Worm (Caenorhabditis elegans): ENCODE data around the gene C38C3.3.

Gene C38C3.3

DNA sequence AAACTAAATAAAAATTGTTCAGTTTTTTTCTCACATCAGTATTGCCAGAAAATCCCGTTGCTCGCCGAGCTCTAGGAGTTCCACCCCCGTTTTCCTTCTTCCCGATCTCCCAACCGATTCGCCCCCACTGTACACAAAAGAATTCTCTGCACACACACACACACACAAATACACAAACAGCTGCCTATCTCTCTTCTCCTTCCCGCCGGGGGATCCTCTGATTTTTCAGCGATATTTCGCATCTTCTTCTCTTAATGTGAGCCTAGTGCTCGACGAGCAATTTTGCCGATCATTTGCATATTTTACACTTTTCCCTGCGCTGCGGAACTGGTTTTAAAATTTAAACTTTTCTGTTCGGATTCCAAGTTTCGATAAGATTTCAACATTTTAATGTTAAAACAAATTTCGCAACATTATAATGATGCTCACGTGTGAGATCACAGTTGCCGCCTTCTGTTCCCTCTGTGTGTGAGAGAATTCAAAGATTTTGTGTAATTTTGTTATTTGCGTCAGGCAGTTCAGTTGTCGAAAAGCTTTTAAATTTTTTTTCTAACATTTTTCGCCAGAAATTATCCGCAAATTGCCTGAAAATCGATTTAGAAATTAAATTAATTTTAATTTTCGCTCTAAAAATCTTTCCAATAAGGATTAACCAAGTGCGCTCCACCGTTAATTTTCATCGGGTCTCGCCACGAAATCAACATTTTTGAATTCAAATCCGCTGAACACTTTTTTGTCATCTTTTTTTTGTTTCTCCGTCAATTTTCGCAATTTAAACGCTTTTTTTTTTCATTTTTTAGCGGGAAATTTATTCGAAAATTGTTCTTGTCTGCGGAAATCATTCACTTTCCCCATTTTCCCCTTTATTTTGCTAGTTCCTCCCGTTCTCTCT is 24.1 kb upstream of the C38C3.3 start:
- peak; percentile 46 for TF ChIP-seq hmg-4 (GFP tag; optimal IDR thresholded peaks at IDR 0.05)
- TF ChIP-seq scrt-1 (GFP tag; IDR thresholded peaks at IDR 0.05) = no peak
- peak; percentile 6 for TF ChIP-seq ceh-36 (tag; optimal IDR thresholded peaks at IDR 0.05)
- TF ChIP-seq hnd-1 (tag; optimal IDR thresholded peaks at IDR 0.05) = no peak

- TF ChIP-seq flt-1 (GFP tag; IDR thresholded peaks at IDR 0.05) = no peak
- TF ChIP-seq aly-1 (tag; optimal IDR thresholded peaks at IDR 0.05) = no peak
- no peak for TF ChIP-seq ceh-36 (tag; optimal IDR thresholded peaks at IDR 0.05)
- TF ChIP-seq sea-1 (GFP tag; conservative IDR thresholded peaks at IDR 0.05) = no peak
Observed at ce11 chrV:1471977-1472376, 23.5 kb upstream of the C38C3.3 start.

- TF ChIP-seq tbx-11 (GFP tag; IDR thresholded peaks at IDR 0.05) = no peak
- TF ChIP-seq ceh-13 (GFP tag; optimal IDR thresholded peaks at IDR 0.05) = no peak
- TF ChIP-seq hmg-4 (GFP tag; optimal IDR thresholded peaks at IDR 0.05) = peak; percentile 24
- TF ChIP-seq ets-7 (tag; optimal IDR thresholded peaks at IDR 0.05) = no peak
Observed at ce11 chrV:1472569-1472968, 22.9 kb upstream of the C38C3.3 start.

- TF ChIP-seq ceh-36 (tag; optimal IDR thresholded peaks at IDR 0.05) (no peak), flt-1 (GFP tag; IDR thresholded peaks at IDR 0.05) (peak; percentile 46; the same call in 1 of the 2 replicates), B0310.2 (tag; optimal IDR thresholded peaks at IDR 0.05) (no peak), hmg-4 (GFP tag; optimal IDR thresholded peaks at IDR 0.05) (peak; percentile 85), F13C5.2 (tag; optimal IDR thresholded peaks at IDR 0.05) (peak; percentile 29), pes-1 (GFP tag; IDR thresholded peaks at IDR 0.05) (0 out of 2 replicates have a peak, but pooled peaks have one; percentile 19), scrt-1 (GFP tag; IDR thresholded peaks at IDR 0.05) (no peak), ets-7 (tag; optimal IDR thresholded peaks at IDR 0.05) (peak; percentile 12), aly-1 (tag; optimal IDR thresholded peaks at IDR 0.05) (peak; percentile 66)
Observed at ce11 chrV:1474486-1475125, 20.8 kb upstream of the C38C3.3 start, which contains the start of the genes F53E2.2 and unc-60. Gene F53E2.2, plus strand, starts transcription at chrV:1475086. Gene unc-60, plus strand, starts transcription at chrV:1475086.

DNA sequence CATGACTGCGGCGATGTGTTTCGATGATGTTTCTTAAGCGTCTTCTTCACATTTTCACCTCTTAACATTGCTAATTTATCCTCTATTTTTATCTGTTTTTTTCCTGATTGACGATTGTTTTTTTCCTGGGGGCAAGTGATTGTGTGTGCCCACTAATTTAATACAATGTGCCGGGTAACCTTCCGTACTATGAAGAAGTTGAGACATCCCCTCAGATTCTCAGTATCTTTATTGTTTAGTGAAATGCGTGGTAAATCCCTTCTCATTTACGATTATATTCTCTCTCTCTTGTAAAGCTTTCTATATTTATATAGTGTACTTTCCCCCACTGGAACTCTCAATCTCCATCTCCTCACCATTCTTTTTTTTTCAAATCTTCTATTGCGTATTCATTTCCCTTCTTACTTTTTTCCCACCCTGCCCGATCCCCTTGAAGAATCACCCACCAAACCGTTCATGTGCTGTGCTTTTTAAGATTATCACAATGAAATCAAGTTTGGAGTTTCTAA is 19.1 kb upstream of the C38C3.3 start:
- TF ChIP-seq hmg-4 (GFP tag; optimal IDR thresholded peaks at IDR 0.05) (no peak), aly-1 (tag; optimal IDR thresholded peaks at IDR 0.05) (no peak), scrt-1 (GFP tag; IDR thresholded peaks at IDR 0.05) (no peak), flt-1 (GFP tag; IDR thresholded peaks at IDR 0.05) (no peak), pes-1 (GFP tag; IDR thresholded peaks at IDR 0.05) (no peak), tbx-37 (GFP tag; conservative IDR thresholded peaks at IDR 0.05) (no peak), ets-7 (tag; optimal IDR thresholded peaks at IDR 0.05) (no peak), F13C5.2 (tag; optimal IDR thresholded peaks at IDR 0.05) (no peak), B0310.2 (tag; optimal IDR thresholded peaks at IDR 0.05) (no peak), ceh-36 (tag; optimal IDR thresholded peaks at IDR 0.05) (no peak), tbx-11 (GFP tag; IDR thresholded peaks at IDR 0.05) (no peak), ama-1 (optimal IDR thresholded peaks at IDR 0.05) (no peak), ceh-13 (GFP tag; optimal IDR thresholded peaks at IDR 0.05) (no peak), sea-1 (GFP tag; conservative IDR thresholded peaks at IDR 0.05) (no peak), tra-4 (tag; optimal IDR thresholded peaks at IDR 0.05) (no peak)

DNA sequence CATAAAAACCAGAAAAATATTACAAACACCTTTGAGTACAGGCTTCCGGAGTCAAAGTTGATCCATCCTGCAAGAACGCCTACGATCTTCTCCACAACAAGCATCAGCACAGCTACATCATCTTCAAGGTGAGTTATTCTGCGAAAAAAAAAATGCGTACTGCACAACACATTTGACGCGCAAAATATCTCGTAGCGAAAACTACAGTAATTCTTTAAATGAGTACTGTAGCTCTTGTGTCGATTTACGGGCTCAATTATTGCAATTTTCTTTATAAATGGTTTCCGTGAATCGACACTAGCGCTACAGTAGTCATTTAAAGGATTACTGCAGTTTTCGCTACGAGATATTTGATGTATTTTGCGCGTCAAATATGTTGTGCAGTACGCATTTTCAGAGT is 18.6 kb upstream of the C38C3.3 start:
- no peak for TF ChIP-seq ama-1 (optimal IDR thresholded peaks at IDR 0.05)
- TF ChIP-seq ets-7 (tag; optimal IDR thresholded peaks at IDR 0.05) = no peak
- no peak for TF ChIP-seq ceh-13 (GFP tag; optimal IDR thresholded peaks at IDR 0.05)
- TF ChIP-seq hnd-1 (tag; optimal IDR thresholded peaks at IDR 0.05) = no peak
- no peak for TF ChIP-seq tra-4 (tag; optimal IDR thresholded peaks at IDR 0.05)
- TF ChIP-seq tbx-37 (GFP tag; conservative IDR thresholded peaks at IDR 0.05) = no peak
- TF ChIP-seq pes-1 (GFP tag; IDR thresholded peaks at IDR 0.05) = no peak
- TF ChIP-seq B0310.2 (tag; optimal IDR thresholded peaks at IDR 0.05) = no peak
- no peak for TF ChIP-seq tbx-11 (GFP tag; IDR thresholded peaks at IDR 0.05)
- no peak for TF ChIP-seq sea-1 (GFP tag; conservative IDR thresholded peaks at IDR 0.05)
- TF ChIP-seq flt-1 (GFP tag; IDR thresholded peaks at IDR 0.05) = no peak
- no peak for TF ChIP-seq scrt-1 (GFP tag; IDR thresholded peaks at IDR 0.05)
- TF ChIP-seq aly-1 (tag; optimal IDR thresholded peaks at IDR 0.05) = no peak
- no peak for TF ChIP-seq hmg-4 (GFP tag; optimal IDR thresholded peaks at IDR 0.05)
- TF ChIP-seq F13C5.2 (tag; optimal IDR thresholded peaks at IDR 0.05) = no peak
- no peak for TF ChIP-seq ceh-36 (tag; optimal IDR thresholded peaks at IDR 0.05)
- no peak for TF ChIP-seq hmbx-1 (tag; optimal IDR thresholded peaks at IDR 0.05)

ce11 chrV:1480841-1481240 is 14.6 kb upstream of the C38C3.3 start:
- TF ChIP-seq tbx-11 (GFP tag; IDR thresholded peaks at IDR 0.05) (no peak), ets-7 (tag; optimal IDR thresholded peaks at IDR 0.05) (no peak), ceh-13 (GFP tag; optimal IDR thresholded peaks at IDR 0.05) (no peak), pes-1 (GFP tag; IDR thresholded peaks at IDR 0.05) (no peak), hmbx-1 (tag; optimal IDR thresholded peaks at IDR 0.05) (no peak), tbx-37 (GFP tag; conservative IDR thresholded peaks at IDR 0.05) (no peak), ama-1 (optimal IDR thresholded peaks at IDR 0.05) (no peak), flt-1 (GFP tag; IDR thresholded peaks at IDR 0.05) (no peak), tra-4 (tag; optimal IDR thresholded peaks at IDR 0.05) (no peak), hmg-4 (GFP tag; optimal IDR thresholded peaks at IDR 0.05) (no peak), F13C5.2 (tag; optimal IDR thresholded peaks at IDR 0.05) (no peak), aly-1 (tag; optimal IDR thresholded peaks at IDR 0.05) (no peak), ceh-36 (tag; optimal IDR thresholded peaks at IDR 0.05) (no peak)

All from whole organism, early embryonic.